Fruit fly (Drosophila melanogaster): ENCODE data around the gene ru.

ru gene

DNA sequence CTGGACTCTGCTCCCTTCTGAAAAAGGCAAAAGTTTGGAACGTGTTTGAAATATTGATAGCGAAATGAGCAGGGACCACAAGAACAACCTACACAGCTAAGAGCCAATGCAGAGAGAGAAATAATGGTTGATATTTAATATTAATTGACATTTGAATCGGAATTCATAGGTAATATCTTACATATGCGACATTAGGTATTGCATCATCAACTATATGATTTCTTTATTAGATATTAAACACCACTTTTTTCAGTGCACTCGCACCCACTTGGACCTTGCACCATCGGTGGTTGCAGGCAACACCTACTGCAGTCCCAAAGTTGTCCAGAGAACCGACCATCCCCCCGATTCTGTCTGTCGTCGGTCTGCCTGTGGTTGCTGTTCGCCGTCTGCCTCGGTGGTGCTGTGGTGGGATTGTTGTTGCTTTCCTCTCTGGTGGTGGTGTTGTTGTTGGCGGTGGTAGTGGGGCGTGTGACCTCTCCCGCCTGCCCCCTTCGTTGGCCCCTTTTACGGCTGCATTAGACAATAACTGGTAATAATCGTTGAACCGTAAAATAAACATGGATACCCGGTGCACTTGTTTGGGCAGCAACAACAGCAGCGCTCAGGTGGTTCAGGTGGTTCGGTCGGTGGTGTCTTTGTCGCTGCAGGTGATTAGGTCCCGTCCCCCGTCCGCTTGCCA is 8.6 kb downstream of the ru start (continued):
- no peak for TF ChIP-seq HLH4C (GFP tag; IDR thresholded peaks at IDR 0.05; ENCODE audit: partially characterized antibody)
- peak; percentile 33 for TF ChIP-seq Xbp1 (GFP tag; optimal IDR thresholded peaks at IDR 0.05)
- TF ChIP-seq az2 (GFP tag; optimal IDR thresholded peaks at IDR 0.05), result peak; percentile 25
- TF ChIP-seq Dad (GFP tag; optimal IDR thresholded peaks at IDR 0.05), result no peak
- peak; percentile 78 for TF ChIP-seq CG12391 (tag; optimal IDR thresholded peaks at IDR 0.05)
- TF ChIP-seq crol (GFP tag; IDR thresholded peaks at IDR 0.05), result peak; percentile 72
- TF ChIP-seq sqz (GFP tag; optimal IDR thresholded peaks at IDR 0.05), result peak; percentile 29
- TF ChIP-seq twi (tag; optimal IDR thresholded peaks at IDR 0.05), result peak; percentile 25
- no peak for TF ChIP-seq Mrtf (GFP tag; IDR thresholded peaks at IDR 0.05)
- peak; percentile 21 for TF ChIP-seq BtbVII (GFP tag; optimal IDR thresholded peaks at IDR 0.05)
- TF ChIP-seq tna (GFP tag; IDR thresholded peaks at IDR 0.05; ENCODE audit: partially characterized antibody), result 0 out of 2 replicates have a peak, but pooled peaks have one; percentile 30
- peak; percentile 12 for TF ChIP-seq Usf (GFP tag; optimal IDR thresholded peaks at IDR 0.05)
- peak; percentile 77 for TF ChIP-seq Awh (GFP tag; IDR thresholded peaks at IDR 0.05)
- peak; percentile 3 for TF ChIP-seq Camta (GFP tag; optimal IDR thresholded peaks at IDR 0.05)
- TF ChIP-seq slou (GFP tag; optimal IDR thresholded peaks at IDR 0.05), result no peak
- TF ChIP-seq kni (GFP tag; optimal IDR thresholded peaks at IDR 0.05), result peak; percentile 88
- TF ChIP-seq NC2α (GFP tag; optimal IDR thresholded peaks at IDR 0.05), result no peak
- TF ChIP-seq dmrt99B (tag; optimal IDR thresholded peaks at IDR 0.05), result peak; percentile 60
- TF ChIP-seq dati (GFP tag; IDR thresholded peaks at IDR 0.05), result no peak
- peak; percentile 49 for TF ChIP-seq CG14667 (GFP tag; IDR thresholded peaks at IDR 0.05)
- no peak for TF ChIP-seq fru (optimal IDR thresholded peaks at IDR 0.05)
- no peak for TF ChIP-seq CHES-1-like (GFP tag; optimal IDR thresholded peaks at IDR 0.05)
- peak; percentile 50 for TF ChIP-seq Chrac-16 (GFP tag; optimal IDR thresholded peaks at IDR 0.05)
- no peak for TF ChIP-seq inv (GFP tag; IDR thresholded peaks at IDR 0.05; ENCODE audit: partially characterized antibody)
- 0 out of 3 replicates have a peak, but pooled peaks have one; percentile 39 for TF ChIP-seq CG11560 (tag; IDR thresholded peaks at IDR 0.05)
- no peak for TF ChIP-seq ems (GFP tag; optimal IDR thresholded peaks at IDR 0.05)
- TF ChIP-seq CG6813 (GFP tag; optimal IDR thresholded peaks at IDR 0.05), result peak; percentile 14
- peak; percentile 76 for TF ChIP-seq CG10267 (tag; optimal IDR thresholded peaks at IDR 0.05)
- TF ChIP-seq Lhr (GFP tag; optimal IDR thresholded peaks at IDR 0.05), result peak; percentile 36
- peak; percentile 57 for TF ChIP-seq ewg (GFP tag; optimal IDR thresholded peaks at IDR 0.05)
- TF ChIP-seq CG10274 (GFP tag; optimal IDR thresholded peaks at IDR 0.05), result no peak
- TF ChIP-seq bbx (GFP tag; IDR thresholded peaks at IDR 0.05; ENCODE audit: partially characterized antibody), result no peak
- TF ChIP-seq CG4360 (GFP tag; IDR thresholded peaks at IDR 0.05), result peak; percentile 92
- peak; percentile 50; the same call in 1 of the 2 replicates for TF ChIP-seq E2f1 (GFP tag; IDR thresholded peaks at IDR 0.05)
- TF ChIP-seq vfl (GFP tag; optimal IDR thresholded peaks at IDR 0.05), result no peak
- TF ChIP-seq gro (GFP tag; optimal IDR thresholded peaks at IDR 0.05), result no peak
- peak; percentile 53; the same call in 1 of the 2 replicates for TF ChIP-seq sob (GFP tag; IDR thresholded peaks at IDR 0.05)
- no peak for TF ChIP-seq MTF-1 (GFP tag; optimal IDR thresholded peaks at IDR 0.05; ENCODE audit: borderline replicate concordance)
- no peak for TF ChIP-seq gcm2 (GFP tag; optimal IDR thresholded peaks at IDR 0.05)
- no peak for TF ChIP-seq CG13123 (GFP tag; optimal IDR thresholded peaks at IDR 0.05)
- TF ChIP-seq NC2β (GFP tag; optimal IDR thresholded peaks at IDR 0.05), result peak; percentile 48
- TF ChIP-seq CG31365 (tag; optimal IDR thresholded peaks at IDR 0.05), result no peak
- no peak for TF ChIP-seq CG8290 (GFP tag; optimal IDR thresholded peaks at IDR 0.05)
- TF ChIP-seq CG8290 (tag; optimal IDR thresholded peaks at IDR 0.05), result peak in 1 of 2 experiments; percentile 76
- TF ChIP-seq tup (GFP tag; optimal IDR thresholded peaks at IDR 0.05), result peak; percentile 3
- TF ChIP-seq dmrt11E (tag; optimal IDR thresholded peaks at IDR 0.05), result peak; percentile 83
- TF ChIP-seq CG7963 (GFP tag; IDR thresholded peaks at IDR 0.05; ENCODE audit: partially characterized antibody), result no peak
- peak; percentile 45 for TF ChIP-seq nom (GFP tag; optimal IDR thresholded peaks at IDR 0.05)
- TF ChIP-seq CG7372 (GFP tag; IDR thresholded peaks at IDR 0.05), result peak; percentile 62; the same call in 1 of the 2 replicates
- peak; percentile 22 to 47 for TF ChIP-seq chif (GFP tag; optimal IDR thresholded peaks at IDR 0.05)

Measured in whole organism, embryonic.